Fruit fly (Drosophila melanogaster): ENCODE measurements around the gene jar.

The jar gene

dm6 chr3R:24276104-24277008 is 5.3 kb upstream of the jar start, which contains the start of gene Orct (continued):
- TF ChIP-seq HLH4C (GFP tag; IDR thresholded peaks at IDR 0.05; ENCODE audit: partially characterized antibody), result no peak
- TF ChIP-seq hb (GFP tag; IDR thresholded peaks at IDR 0.05; ENCODE audit: partially characterized antibody), result no peak
- TF ChIP-seq Max (GFP tag; optimal IDR thresholded peaks at IDR 0.05), result peak; percentile 62
- peak; percentile 78 for TF ChIP-seq dysf (GFP tag; IDR thresholded peaks at IDR 0.05)
- TF ChIP-seq CG10462 (GFP tag; optimal IDR thresholded peaks at IDR 0.05), result no peak
- peak; percentile 89 for TF ChIP-seq CG18599 (GFP tag; optimal IDR thresholded peaks at IDR 0.05)
- no peak for TF ChIP-seq CG17186 (GFP tag; optimal IDR thresholded peaks at IDR 0.05)
- TF ChIP-seq CG34376 (GFP tag; optimal IDR thresholded peaks at IDR 0.05), result peak; percentile 72
- TF ChIP-seq trh (GFP tag; optimal IDR thresholded peaks at IDR 0.05), result no peak
- TF ChIP-seq slp2 (GFP tag; optimal IDR thresholded peaks at IDR 0.05), result peak; percentile 41
- peak; percentile 66; the same call in 1 of the 2 replicates for TF ChIP-seq sob (GFP tag; IDR thresholded peaks at IDR 0.05)
- TF ChIP-seq dimm (GFP tag; IDR thresholded peaks at IDR 0.05), result no peak
- TF ChIP-seq mld (GFP tag; IDR thresholded peaks at IDR 0.05; ENCODE audit: partially characterized antibody), result 0 out of 3 replicates have a peak, but pooled peaks have one; percentile 15
- peak; percentile 47 for TF ChIP-seq gsb (GFP tag; IDR thresholded peaks at IDR 0.05)
- TF ChIP-seq CG12942 (GFP tag; optimal IDR thresholded peaks at IDR 0.05), result peak; percentile 55
- no peak for TF ChIP-seq nom (GFP tag; optimal IDR thresholded peaks at IDR 0.05)
- peak; percentile 59 for TF ChIP-seq mirr (GFP tag; optimal IDR thresholded peaks at IDR 0.05)
- TF ChIP-seq Camta (GFP tag; optimal IDR thresholded peaks at IDR 0.05), result peak; percentile 55
- peak; percentile 51 for TF ChIP-seq CG6813 (GFP tag; optimal IDR thresholded peaks at IDR 0.05)
- no peak for TF ChIP-seq pb (GFP tag; optimal IDR thresholded peaks at IDR 0.05)
- TF ChIP-seq CG8478 (optimal IDR thresholded peaks at IDR 0.05), result no peak
- TF ChIP-seq ara (GFP tag; IDR thresholded peaks at IDR 0.05), result 0 out of 2 replicates have a peak, but pooled peaks have one; percentile 30
- TF ChIP-seq btn (GFP tag; optimal IDR thresholded peaks at IDR 0.05), result no peak
- peak; percentile 27 for TF ChIP-seq Ada2b (GFP tag; IDR thresholded peaks at IDR 0.05)
- TF ChIP-seq klu (GFP tag; IDR thresholded peaks at IDR 0.05), result peak; percentile 70
- TF ChIP-seq CG18619 (GFP tag; optimal IDR thresholded peaks at IDR 0.05), result peak; percentile 88
- peak; percentile 66; the same call in 1 of the 2 replicates for TF ChIP-seq CG3847 (GFP tag; IDR thresholded peaks at IDR 0.05)
- TF ChIP-seq CG7786 (GFP tag; optimal IDR thresholded peaks at IDR 0.05), result peak; percentile 68
- peak; percentile 9; the same call in 1 of the 2 replicates for TF ChIP-seq amos (GFP tag; IDR thresholded peaks at IDR 0.05; ENCODE audit: partially characterized antibody)
- TF ChIP-seq CG7928 (GFP tag; optimal IDR thresholded peaks at IDR 0.05), result peak; percentile 40
- TF ChIP-seq zen2 (GFP tag; IDR thresholded peaks at IDR 0.05; ENCODE audit: partially characterized antibody), result no peak
- peak; percentile 52; the same call in 2 of the 3 replicates for TF ChIP-seq B-H1 (GFP tag; IDR thresholded peaks at IDR 0.05)
- TF ChIP-seq sd (tag; optimal IDR thresholded peaks at IDR 0.05), result peak; percentile 29
- TF ChIP-seq pros (GFP tag; optimal IDR thresholded peaks at IDR 0.05), result peak; percentile 65
- peak; percentile 70 for TF ChIP-seq CG12155 (GFP tag; optimal IDR thresholded peaks at IDR 0.05)
- no peak for TF ChIP-seq HLHmδ (GFP tag; optimal IDR thresholded peaks at IDR 0.05)
- TF ChIP-seq ken (GFP tag; IDR thresholded peaks at IDR 0.05), result no peak
- peak; percentile 3 for TF ChIP-seq zen (tag; optimal IDR thresholded peaks at IDR 0.05)
- TF ChIP-seq CG2129 (GFP tag; IDR thresholded peaks at IDR 0.05; ENCODE audit: partially characterized antibody), result no peak
- TF ChIP-seq cwo (GFP tag; optimal IDR thresholded peaks at IDR 0.05), result peak; percentile 63
- peak; percentile 53; the same call in 1 of the 2 replicates for TF ChIP-seq ranshi (GFP tag; IDR thresholded peaks at IDR 0.05)
- peak; percentile 50 for TF ChIP-seq CG16863 (GFP tag; optimal IDR thresholded peaks at IDR 0.05)
- peak; percentile 84 for TF ChIP-seq CG7839 (tag; optimal IDR thresholded peaks at IDR 0.05)
- peak; percentile 85 for TF ChIP-seq BtbVII (GFP tag; optimal IDR thresholded peaks at IDR 0.05)
- no peak for TF ChIP-seq HmgD (GFP tag; optimal IDR thresholded peaks at IDR 0.05)
- TF ChIP-seq vnd (GFP tag; IDR thresholded peaks at IDR 0.05; ENCODE audit: partially characterized antibody), result no peak
- peak; percentile 13 for TF ChIP-seq CG2116 (GFP tag; optimal IDR thresholded peaks at IDR 0.05)
- no peak for TF ChIP-seq CG11093 (GFP tag; IDR thresholded peaks at IDR 0.05)

Data from whole organism, embryonic.